Worm (Caenorhabditis elegans) whole organism, L4 larva: ENCODE results near the gene eco-1.
A peak's percentile ranks its signal among the peaks of the same experiment; 100 is the strongest.

Source experiments
- F44E2.7 ChIP-seq: fragments of 200-800 bp; sonication (Bioruptor generic); IDR thresholded peaks from 2 replicates; pipeline ENCODE4 v2.1.2; 2022; ENCODE audit warnings: missing genetic modification characterization, missing compliant biosample characterization
- R02D3.7 ChIP-seq: fragments of 150-350 bp; sonication (generic microtip); optimal IDR thresholded peaks from 3 replicates; lab custom pipeline; 2014; ENCODE audit warnings: missing biosample characterization, missing genetic modification characterization
- T20F7.1 ChIP-seq: fragments of 200-800 bp; sonication (Bioruptor generic); optimal IDR thresholded peaks from 2 replicates; lab custom pipeline; 2018; ENCODE audit warnings: mild to moderate bottlenecking, missing genetic modification characterization, missing compliant biosample characterization
- T26A8.4 ChIP-seq: fragments of 200-800 bp; sonication (Bioruptor generic); IDR thresholded peaks from 2 replicates; pipeline ENCODE4 v1.3.6; 2022; ENCODE audit warnings: missing genetic modification characterization, missing compliant biosample characterization
- aha-1 ChIP-seq: fragments of 150-350 bp; peaks from one replicate; lab custom pipeline; 2014; ENCODE audit warnings: missing biosample characterization, missing genetic modification characterization
- aly-2 ChIP-seq: sonication (generic microtip); optimal IDR thresholded peaks from 2 replicates; lab custom pipeline; 2018; ENCODE audit warnings: missing biosample characterization, missing genetic modification characterization
- ama-1 ChIP-seq: fragments of 150-350 bp; optimal IDR thresholded peaks from 2 replicates; lab custom pipeline; 2014; ENCODE audit warnings: inconsistent platforms, mixed read lengths
- arid-1 ChIP-seq: fragments of 200-800 bp; sonication (Bioruptor generic); conservative IDR thresholded peaks from 2 replicates; pipeline ENCODE4 v1.3.6; 2022; ENCODE audit warnings: missing genetic modification reagents, missing genetic modification characterization, missing compliant biosample characterization
- ceh-20 ChIP-seq: fragments of 200-800 bp; sonication (Bioruptor generic); IDR thresholded peaks from 2 replicates; pipeline ENCODE4 v1.3.6; 2022; ENCODE audit warnings: missing genetic modification reagents, missing genetic modification characterization, missing compliant biosample characterization
- ceh-44 ChIP-seq: fragments of 200-800 bp; sonication (Bioruptor generic); IDR thresholded peaks from 2 replicates; pipeline ENCODE4 v1.3.6; 2022; ENCODE audit warnings: missing genetic modification reagents, missing genetic modification characterization, missing compliant biosample characterization
- ceh-82 ChIP-seq: sonication (generic microtip); optimal IDR thresholded peaks from 2 replicates; lab custom pipeline; 2017; ENCODE audit warnings: missing biosample characterization, missing genetic modification characterization
- daf-12 ChIP-seq: fragments of 150-350 bp; optimal IDR thresholded peaks from 2 replicates; lab custom pipeline; 2014; ENCODE audit warnings: missing biosample characterization, missing genetic modification reagents, missing genetic modification characterization
- daf-16 ChIP-seq, 3 experiments: sonication (generic microtip); optimal IDR thresholded peaks; 2 replicates each; lab custom pipeline; 2016 to 2017; ENCODE audit warnings: missing genetic modification characterization in 3 of 3, missing genetic modification reagents in 3 of 3, mild to moderate bottlenecking in 2 of 3, missing compliant biosample characterization in 2 of 3, missing biosample characterization in 1 of 3, moderate library complexity in 1 of 3
- daf-19 ChIP-seq: fragments of 200-800 bp; sonication (Bioruptor generic); conservative IDR thresholded peaks from 2 replicates; pipeline ENCODE4 v1.3.6; 2022; ENCODE audit warnings: missing genetic modification characterization, missing compliant biosample characterization
- daf-8 ChIP-seq: fragments of 200-800 bp; sonication (Bioruptor generic); IDR thresholded peaks from 2 replicates; pipeline ENCODE4 v1.3.6; 2022; ENCODE audit warnings: missing genetic modification characterization, missing compliant biosample characterization
- dmd-6 ChIP-seq: fragments of 200-800 bp; sonication (Bioruptor generic); IDR thresholded peaks from 2 replicates; pipeline ENCODE4 v1.3.6; 2022; ENCODE audit warnings: missing genetic modification reagents, missing genetic modification characterization, missing compliant biosample characterization
- dmd-8 ChIP-seq: fragments of 200-800 bp; sonication (Bioruptor generic); IDR thresholded peaks from 2 replicates; pipeline ENCODE4 v1.3.6; 2022; ENCODE audit warnings: missing genetic modification characterization, missing compliant biosample characterization
- dpl-1 ChIP-seq: fragments of 150-350 bp; optimal IDR thresholded peaks from 2 replicates; lab custom pipeline; 2014; ENCODE audit warnings: missing biosample characterization, missing genetic modification reagents, missing genetic modification characterization
- dve-1 ChIP-seq: sonication (generic microtip); optimal IDR thresholded peaks from 2 replicates; lab custom pipeline; 2017; ENCODE audit warnings: antibody characterized with exemption, mild to moderate bottlenecking, missing genetic modification characterization, missing compliant biosample characterization; ENCODE audit not compliant: insufficient read depth
- hif-1 ChIP-seq, 2 experiments: sonication (generic microtip); optimal IDR thresholded peaks; 2 replicates each; lab custom pipeline; 2016 to 2017; ENCODE audit warnings: missing compliant biosample characterization in 2 of 2, missing genetic modification characterization in 2 of 2, missing genetic modification reagents in 2 of 2, missing genotype in 2 of 2, mild to moderate bottlenecking in 1 of 2
- hlh-11 ChIP-seq: fragments of 200-800 bp; sonication (Bioruptor generic); optimal IDR thresholded peaks from 2 replicates; lab custom pipeline; 2018; ENCODE audit warnings: mild to moderate bottlenecking, missing genetic modification characterization, missing compliant biosample characterization
- lin-1 ChIP-seq: fragments of 200-800 bp; sonication (Bioruptor generic); IDR thresholded peaks from 2 replicates; pipeline ENCODE4 v1.3.6; 2022; ENCODE audit warnings: missing genetic modification reagents, missing genetic modification characterization, missing compliant biosample characterization
- lin-29 ChIP-seq: fragments of 200-800 bp; sonication (Bioruptor generic); IDR thresholded peaks from 2 replicates; pipeline ENCODE4 v1.3.6; 2022; ENCODE audit warnings: missing genetic modification reagents, missing genetic modification characterization, missing compliant biosample characterization
- lin-38 ChIP-seq: fragments of 200-800 bp; sonication (Bioruptor generic); IDR thresholded peaks from 2 replicates; pipeline ENCODE4 v1.3.6; 2022; ENCODE audit warnings: missing genetic modification reagents, missing genetic modification characterization, missing compliant biosample characterization
- lin-39 ChIP-seq: fragments of 150-350 bp; optimal IDR thresholded peaks from 2 replicates; lab custom pipeline; 2014; ENCODE audit warnings: missing biosample characterization, missing genetic modification reagents, missing genetic modification characterization
- lir-3 ChIP-seq: sonication (generic microtip); optimal IDR thresholded peaks from 2 replicates; lab custom pipeline; 2016; ENCODE audit warnings: mild to moderate bottlenecking, missing genetic modification characterization, missing compliant biosample characterization
- lsy-2 ChIP-seq, 2 experiments: fragments of 150-350 bp in 1 of 2; sonication (generic microtip) in 1 of 2; optimal IDR thresholded peaks; 2 replicates each; lab custom pipeline; 2014 to 2017; ENCODE audit warnings: missing biosample characterization in 2 of 2, missing genetic modification characterization in 2 of 2
- mdl-1 ChIP-seq, 2 experiments: fragments of 150-350 bp in 1 of 2; sonication (generic microtip) in 1 of 2; optimal IDR thresholded peaks; 2 replicates each; lab custom pipeline; 2014 to 2017; ENCODE audit warnings: missing biosample characterization in 2 of 2, missing genetic modification characterization in 2 of 2
- mdt-29 ChIP-seq: fragments of 200-800 bp; sonication (Bioruptor generic); IDR thresholded peaks from 2 replicates; pipeline ENCODE4 v1.3.6; 2022; ENCODE audit warnings: missing genetic modification reagents, missing genetic modification characterization, missing compliant biosample characterization
- mep-1 ChIP-seq: fragments of 150-350 bp; sonication (generic microtip); optimal IDR thresholded peaks from 3 replicates; lab custom pipeline; 2014; ENCODE audit warnings: missing biosample characterization, missing genetic modification characterization
- mes-2 ChIP-seq: sonication (generic microtip); optimal IDR thresholded peaks from 2 replicates; lab custom pipeline; 2016; ENCODE audit warnings: missing genotype, mild to moderate bottlenecking, missing genetic modification characterization, missing compliant biosample characterization; ENCODE audit not compliant: poor library complexity, severe bottlenecking
- mxl-2 ChIP-seq: fragments of 200-800 bp; sonication (Bioruptor generic); conservative IDR thresholded peaks from 2 replicates; pipeline ENCODE4 v1.3.6; 2022; ENCODE audit warnings: missing genetic modification reagents, missing genetic modification characterization, missing compliant biosample characterization
- nhr-11 ChIP-seq: fragments of 150-350 bp; optimal IDR thresholded peaks from 2 replicates; lab custom pipeline; 2014; ENCODE audit warnings: missing biosample characterization, missing genetic modification characterization
- nhr-28 ChIP-seq: fragments of 150-350 bp; optimal IDR thresholded peaks from 2 replicates; lab custom pipeline; 2014; ENCODE audit warnings: missing biosample characterization, missing genetic modification characterization
- nhr-42 ChIP-seq: fragments of 200-800 bp; sonication (Bioruptor generic); IDR thresholded peaks from 2 replicates; pipeline ENCODE4 v1.3.6; 2022; ENCODE audit warnings: missing genetic modification characterization, missing compliant biosample characterization
- nhr-48 ChIP-seq: sonication (generic microtip); optimal IDR thresholded peaks from 2 replicates; lab custom pipeline; 2016; ENCODE audit warnings: mild to moderate bottlenecking, missing genetic modification characterization, missing compliant biosample characterization
- nhr-6 ChIP-seq: fragments of 150-350 bp; optimal IDR thresholded peaks from 2 replicates; lab custom pipeline; 2014; ENCODE audit warnings: missing biosample characterization, missing genetic modification characterization
- nhr-77 ChIP-seq: fragments of 150-350 bp; optimal IDR thresholded peaks from 2 replicates; lab custom pipeline; 2014; ENCODE audit warnings: missing biosample characterization, missing genetic modification characterization
- php-3 ChIP-seq: fragments of 200-800 bp; sonication (Bioruptor generic); IDR thresholded peaks from 2 replicates; pipeline ENCODE4 v1.3.6; 2022; ENCODE audit warnings: missing genetic modification reagents, missing genetic modification characterization, missing compliant biosample characterization
- pqm-1 ChIP-seq: sonication (generic microtip); optimal IDR thresholded peaks from 2 replicates; lab custom pipeline; 2017; ENCODE audit warnings: missing biosample characterization, missing genetic modification characterization
- sdz-12 ChIP-seq: fragments of 200-800 bp; sonication (Bioruptor generic); optimal IDR thresholded peaks from 2 replicates; lab custom pipeline; 2018; ENCODE audit warnings: mild to moderate bottlenecking, missing genetic modification characterization, missing compliant biosample characterization
- skn-1 ChIP-seq: fragments of 150-350 bp; optimal IDR thresholded peaks from 2 replicates; lab custom pipeline; 2014; ENCODE audit warnings: missing biosample characterization, missing genetic modification characterization
- tra-1 ChIP-seq: fragments of 200-800 bp; sonication (Bioruptor generic); IDR thresholded peaks from 2 replicates; pipeline ENCODE4 v1.3.6; 2022; ENCODE audit warnings: missing genetic modification reagents, missing genetic modification characterization, missing compliant biosample characterization
- unc-130 ChIP-seq: sonication (generic microtip); optimal IDR thresholded peaks from 2 replicates; lab custom pipeline; 2016; ENCODE audit warnings: missing genetic modification reagents, missing genetic modification characterization, missing compliant biosample characterization
- unc-39 ChIP-seq: sonication (generic microtip); optimal IDR thresholded peaks from 2 replicates; lab custom pipeline; 2017; ENCODE audit warnings: missing biosample characterization, missing genetic modification characterization
- vab-7 ChIP-seq: fragments of 200-800 bp; sonication (Bioruptor generic); IDR thresholded peaks from 2 replicates; pipeline ENCODE4 v1.3.6; 2022; ENCODE audit warnings: missing genetic modification reagents, missing genetic modification characterization, missing compliant biosample characterization
- zag-1 ChIP-seq: fragments of 150-350 bp; optimal IDR thresholded peaks from 2 replicates; lab custom pipeline; 2014; ENCODE audit warnings: missing biosample characterization, missing genetic modification characterization
- zip-2 ChIP-seq: fragments of 150-350 bp; optimal IDR thresholded peaks from 2 replicates; lab custom pipeline; 2014; ENCODE audit warnings: missing biosample characterization, missing genetic modification characterization
- ztf-7 ChIP-seq: fragments of 150-350 bp; optimal IDR thresholded peaks from 2 replicates; lab custom pipeline; 2014; ENCODE audit warnings: missing biosample characterization, missing genetic modification characterization

eco-1 gene

ce11 chrIII:7357356-7357755 is 1.5 kb downstream of the eco-1 start, which contains the start of gene F08F8.10 (continued):
- TF ChIP-seq R02D3.7 (no peak), mxl-2 (GFP tag; lab: Robert Waterston, UW) (no peak), daf-16 (GFP tag; optimal IDR thresholded peaks at IDR 0.05; lab: Kevin White, UChicago) (no peak), daf-16 (tag; optimal IDR thresholded peaks at IDR 0.05; lab: Kevin White, UChicago) (peak; percentile 19), dmd-6 (no peak), daf-8 (no peak), T26A8.4 (no peak), ama-1 (lab: Kevin White, UChicago) (no peak), unc-130 (no peak), aha-1 (tag; lab: Kevin White, UChicago) (no peak), nhr-77 (tag; lab: Kevin White, UChicago) (no peak), lsy-2 (tag; optimal IDR thresholded peaks at IDR 0.05; lab: Kevin White, UChicago) (peak in 1 of 2 experiments; percentile 67), php-3 (GFP tag; lab: Robert Waterston, UW) (no peak), mdt-29 (GFP tag; lab: Robert Waterston, UW) (no peak), lir-3 (tag; lab: Kevin White, UChicago) (no peak), pqm-1 (tag; lab: Kevin White, UChicago) (no peak), T20F7.1 (peak; percentile 54), nhr-42 (GFP tag; lab: Robert Waterston, UW) (no peak), F44E2.7 (GFP tag; lab: Robert Waterston, UW) (no peak), mep-1 (tag; lab: Kevin White, UChicago) (no peak), lin-38 (peak; percentile 56), hif-1 (tag; optimal IDR thresholded peaks at IDR 0.05; lab: Kevin White, UChicago) (peak in 1 of 2 experiments; percentile 11), nhr-11 (no peak), mes-2 (tag; lab: Kevin White, UChicago) (peak; percentile 71), tra-1 (GFP tag; lab: Robert Waterston, UW) (no peak), unc-39 (tag; lab: Kevin White, UChicago) (no peak), lin-1 (GFP tag; lab: Robert Waterston, UW) (no peak), sdz-12 (GFP tag; lab: Kevin White, UChicago) (no peak), zag-1 (tag; lab: Kevin White, UChicago) (no peak), dmd-8 (GFP tag; lab: Robert Waterston, UW) (no peak), ceh-20 (GFP tag; lab: Robert Waterston, UW) (no peak), nhr-28 (tag; lab: Kevin White, UChicago) (peak; percentile 31), ceh-82 (tag; lab: Kevin White, UChicago) (no peak), daf-19 (GFP tag; lab: Robert Waterston, UW) (0 out of 2 replicates have a peak, but pooled peaks have one; percentile 38), nhr-6 (peak; percentile 28), aly-2 (tag; lab: Kevin White, UChicago) (no peak), lin-29 (no peak), daf-12 (no peak), zip-2 (no peak), vab-7 (GFP tag; lab: Robert Waterston, UW) (no peak), nhr-48 (tag; lab: Kevin White, UChicago) (no peak), arid-1 (GFP tag; lab: Robert Waterston, UW) (no peak), dpl-1 (GFP tag; lab: Kevin White, UChicago) (peak; percentile 62), hlh-11 (tag; lab: Kevin White, UChicago) (peak; percentile 4), ceh-44 (GFP tag; lab: Robert Waterston, UW) (no peak), mdl-1 (tag; optimal IDR thresholded peaks at IDR 0.05; lab: Kevin White, UChicago) (peak in 1 of 2 experiments; percentile 14), ztf-7 (tag; lab: Kevin White, UChicago) (no peak), lin-39 (tag; lab: Kevin White, UChicago) (no peak), skn-1 (tag; lab: Kevin White, UChicago) (no peak), dve-1 (tag; lab: Kevin White, UChicago) (peak; percentile 25)
